Fruit fly (Drosophila melanogaster): ENCODE measurements around the gene CG10654.

CG10654 gene

DNA sequence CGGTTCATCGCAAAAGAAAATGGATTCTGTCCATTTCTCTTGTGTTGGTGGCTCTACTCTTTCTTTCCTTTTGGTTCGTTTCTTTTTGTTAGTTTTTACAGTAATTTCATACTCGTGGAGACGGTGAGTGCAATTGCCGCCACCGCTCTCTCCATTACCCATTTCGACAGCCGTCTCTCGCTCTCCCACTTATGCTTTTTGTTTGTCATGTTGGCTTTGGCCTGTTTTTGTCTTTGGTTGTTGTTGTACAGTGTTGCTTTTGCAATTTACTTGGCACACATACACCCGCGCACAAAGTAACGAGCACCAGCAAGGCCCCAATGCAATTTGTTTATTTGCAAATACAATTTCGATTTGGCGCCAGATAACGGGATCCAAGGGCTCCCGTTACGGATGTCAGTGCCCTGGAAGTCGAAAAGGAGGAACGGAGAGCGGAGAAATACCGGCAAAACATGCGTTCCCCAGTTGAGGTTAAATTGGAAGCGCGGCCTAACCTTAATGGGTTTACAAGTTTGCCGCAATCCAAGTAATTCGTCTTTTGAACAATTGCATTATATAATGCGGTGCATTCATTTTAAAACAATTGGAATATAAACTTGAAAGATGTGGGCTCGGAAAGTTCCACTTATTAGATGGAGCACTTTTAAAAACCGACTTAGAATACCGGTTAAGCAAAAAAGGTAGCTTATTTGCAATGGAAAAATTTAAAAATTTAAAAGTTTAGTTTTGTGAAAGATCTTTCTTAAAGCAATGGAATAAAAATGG, 8.2 kb upstream of the CG10654 start:
- TF ChIP-seq ATbp (GFP tag; optimal IDR thresholded peaks at IDR 0.05), result peak; percentile 43
- TF ChIP-seq Kr (GFP tag; optimal IDR thresholded peaks at IDR 0.05), result no peak
- TF ChIP-seq CG4360 (GFP tag; IDR thresholded peaks at IDR 0.05), result peak; percentile 68
- no peak for TF ChIP-seq NFAT (GFP tag; IDR thresholded peaks at IDR 0.05)
- TF ChIP-seq CG12391 (tag; optimal IDR thresholded peaks at IDR 0.05), result no peak
- TF ChIP-seq Pdp1 (GFP tag; optimal IDR thresholded peaks at IDR 0.05), result peak in 1 of 2 experiments; percentile 85
- TF ChIP-seq bsh (GFP tag; optimal IDR thresholded peaks at IDR 0.05), result peak in 1 of 2 experiments; percentile 89
- no peak for TF ChIP-seq Fer1 (GFP tag; optimal IDR thresholded peaks at IDR 0.05)
- no peak for TF ChIP-seq CG17612 (GFP tag; IDR thresholded peaks at IDR 0.05)
- no peak for TF ChIP-seq esg (GFP tag; conservative IDR thresholded peaks at IDR 0.05)
- TF ChIP-seq Stat92E (GFP tag; optimal IDR thresholded peaks at IDR 0.05), result no peak
- TF ChIP-seq danr (GFP tag; IDR thresholded peaks at IDR 0.05), result no peak
- no peak for TF ChIP-seq chn (GFP tag; optimal IDR thresholded peaks at IDR 0.05)
- no peak for TF ChIP-seq vnd (GFP tag; IDR thresholded peaks at IDR 0.05; ENCODE audit: partially characterized antibody)
- TF ChIP-seq CG17186 (GFP tag; optimal IDR thresholded peaks at IDR 0.05), result no peak
- TF ChIP-seq CG6654 (GFP tag; optimal IDR thresholded peaks at IDR 0.05), result no peak
- TF ChIP-seq CG9932 (GFP tag; IDR thresholded peaks at IDR 0.05), result no peak
- no peak for TF ChIP-seq CG4404 (GFP tag; IDR thresholded peaks at IDR 0.05)
- TF ChIP-seq hbn (GFP tag; IDR thresholded peaks at IDR 0.05; ENCODE audit: partially characterized antibody), result peak; percentile 15; the same call in 1 of the 2 replicates
- TF ChIP-seq CG12769 (tag; optimal IDR thresholded peaks at IDR 0.05), result peak; percentile 24
- TF ChIP-seq Drgx (GFP tag; IDR thresholded peaks at IDR 0.05), result peak; percentile 72
- no peak for TF ChIP-seq klu (GFP tag; IDR thresholded peaks at IDR 0.05)
- TF ChIP-seq Dp (GFP tag; optimal IDR thresholded peaks at IDR 0.05), result no peak
- 0 out of 3 replicates have a peak, but pooled peaks have one; percentile 14 for TF ChIP-seq CG34224 (GFP tag; IDR thresholded peaks at IDR 0.05; ENCODE audit: partially characterized antibody)
- TF ChIP-seq CG9817 (tag; optimal IDR thresholded peaks at IDR 0.05), result no peak
- peak; percentile 84 for TF ChIP-seq bigmax (GFP tag; optimal IDR thresholded peaks at IDR 0.05)
- no peak for TF ChIP-seq emc (GFP tag; optimal IDR thresholded peaks at IDR 0.05)
- no peak for TF ChIP-seq CG13123 (GFP tag; optimal IDR thresholded peaks at IDR 0.05)
- peak; percentile 69 to 73 for TF ChIP-seq Trl (optimal IDR thresholded peaks at IDR 0.05)
- TF ChIP-seq Trl (GFP tag; optimal IDR thresholded peaks at IDR 0.05), result no peak
- peak; percentile 95 for TF ChIP-seq nom (GFP tag; optimal IDR thresholded peaks at IDR 0.05)
- no peak for TF ChIP-seq wor (GFP tag; IDR thresholded peaks at IDR 0.05)
- TF ChIP-seq lab (GFP tag; optimal IDR thresholded peaks at IDR 0.05), result no peak
- TF ChIP-seq cg (GFP tag; optimal IDR thresholded peaks at IDR 0.05), result peak; percentile 14
- no peak for TF ChIP-seq CG6272 (GFP tag; IDR thresholded peaks at IDR 0.05)
- TF ChIP-seq chinmo (GFP tag; IDR thresholded peaks at IDR 0.05; ENCODE audit: partially characterized antibody), result 0 out of 4 replicates have a peak, but pooled peaks have one; percentile 35
- 0 out of 3 replicates have a peak, but pooled peaks have one; percentile 7 for TF ChIP-seq CG2199 (GFP tag; IDR thresholded peaks at IDR 0.05)

DNA sequence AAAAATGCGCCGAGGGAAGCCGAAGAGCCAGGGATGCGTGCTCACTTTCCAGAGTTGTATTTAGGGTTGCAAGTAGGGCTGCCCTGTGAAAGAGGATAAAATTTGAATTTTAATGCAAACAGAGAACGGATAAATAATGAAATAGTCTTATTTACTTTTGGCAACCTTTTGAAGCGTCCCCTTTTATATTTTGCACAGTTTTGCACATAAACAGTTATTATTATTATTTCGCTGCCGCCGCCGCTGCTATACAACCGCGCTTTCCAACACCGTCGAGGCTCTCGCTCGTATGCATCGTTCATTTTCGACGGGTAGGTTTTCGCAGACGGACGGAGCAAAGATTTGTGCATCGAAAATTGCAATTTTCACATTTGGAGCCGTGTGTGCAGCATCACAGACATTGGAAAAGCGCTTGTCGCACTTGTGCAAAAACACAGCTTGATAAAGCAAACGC, 7.1 kb upstream of the CG10654 start, which contains the start of the genes sti and tral:
Gene sti (minus strand): TSS at position 54 of the 454 bp plus-strand sequence.
Gene tral (plus strand): TSS at position 298 of the 454 bp plus-strand sequence.
- TF ChIP-seq CG34422 (GFP tag; IDR thresholded peaks at IDR 0.05), result peak; percentile 79; the same call in 2 of the 3 replicates
- no peak for TF ChIP-seq CG7963 (GFP tag; IDR thresholded peaks at IDR 0.05; ENCODE audit: partially characterized antibody)
- peak; percentile 90 for TF ChIP-seq Atf3 (GFP tag; optimal IDR thresholded peaks at IDR 0.05)
- no peak for TF ChIP-seq Hr78 (GFP tag; optimal IDR thresholded peaks at IDR 0.05)
- TF ChIP-seq Dp (GFP tag; optimal IDR thresholded peaks at IDR 0.05), result peak; percentile 96
- TF ChIP-seq cato (GFP tag; optimal IDR thresholded peaks at IDR 0.05; ENCODE audit: borderline replicate concordance), result peak; percentile 89
- TF ChIP-seq Hey (tag; optimal IDR thresholded peaks at IDR 0.05), result peak; percentile 58
- peak; percentile 78 for TF ChIP-seq en (GFP tag; optimal IDR thresholded peaks at IDR 0.05)
- TF ChIP-seq CG13624 (GFP tag; optimal IDR thresholded peaks at IDR 0.05), result peak; percentile 96
- peak; percentile 88 for TF ChIP-seq CG13123 (GFP tag; optimal IDR thresholded peaks at IDR 0.05)
- peak; percentile 40; the same call in 1 of the 2 replicates for TF ChIP-seq CG1024 (GFP tag; IDR thresholded peaks at IDR 0.05)
- peak; percentile 87 for TF ChIP-seq ara (GFP tag; IDR thresholded peaks at IDR 0.05)
- TF ChIP-seq CHES-1-like (GFP tag; optimal IDR thresholded peaks at IDR 0.05), result peak; percentile 96
- peak; percentile 57; the same call in 1 of the 2 replicates for TF ChIP-seq CG5953 (GFP tag; IDR thresholded peaks at IDR 0.05)
